Fruit fly (Drosophila melanogaster) whole organism, embryonic: ENCODE results near the gene CG14339.
A peak's percentile ranks its signal among the peaks of the same experiment; 100 is the strongest.

Experiments
- ATbp ChIP-seq: fragments of 200-800 bp; sonication (Bioruptor generic); optimal IDR thresholded peaks from 2 replicates; lab custom pipeline; 2017; ENCODE audit warnings: missing biosample characterization, mild to moderate bottlenecking, missing genetic modification characterization, missing genetic modification reagents
- Blimp-1 ChIP-seq: fragments of 200-800 bp; sonication (Bioruptor generic); optimal IDR thresholded peaks from 3 replicates; lab custom pipeline; 2018; ENCODE audit warnings: missing biosample characterization, missing genetic modification characterization, mild to moderate bottlenecking, moderate library complexity, missing genetic modification reagents
- CG11560 ChIP-seq: fragments of 200-800 bp; sonication (Bioruptor generic); IDR thresholded peaks from 3 replicates; pipeline ENCODE4 v1.3.6; 2022; ENCODE audit warnings: missing biosample characterization, missing genetic modification characterization
- CG12104 ChIP-seq: fragments of 200-800 bp; sonication (Bioruptor generic); optimal IDR thresholded peaks from 3 replicates; lab custom pipeline; 2016; ENCODE audit warnings: missing biosample characterization, missing genetic modification characterization
- CG1233 ChIP-seq: fragments of 200-800 bp; sonication (Bioruptor generic); optimal IDR thresholded peaks from 4 replicates; lab custom pipeline; 2018; ENCODE audit warnings: missing biosample characterization, mild to moderate bottlenecking, missing genetic modification characterization
- CG13424 ChIP-seq: fragments of 200-800 bp; sonication (Bioruptor generic); optimal IDR thresholded peaks from 2 replicates; lab custom pipeline; 2019; ENCODE audit warnings: missing biosample characterization, mild to moderate bottlenecking, missing genetic modification characterization, moderate library complexity
- CG15011 ChIP-seq: fragments of 200-800 bp; sonication (Bioruptor generic); optimal IDR thresholded peaks from 3 replicates; lab custom pipeline; 2018; ENCODE audit warnings: missing biosample characterization, mild to moderate bottlenecking, missing genetic modification characterization
- CG15269 ChIP-seq: fragments of 200-800 bp; sonication (Bioruptor generic); optimal IDR thresholded peaks from 2 replicates; lab custom pipeline; 2018; ENCODE audit warnings: missing biosample characterization, mild to moderate bottlenecking, missing genetic modification characterization, moderate library complexity
- CG1529 ChIP-seq: fragments of 200-800 bp; sonication (Bioruptor generic); optimal IDR thresholded peaks from 3 replicates; lab custom pipeline; 2018; ENCODE audit warnings: missing biosample characterization, missing genetic modification characterization
- CG15514 ChIP-seq: fragments of 200-800 bp; sonication (Bioruptor generic); optimal IDR thresholded peaks from 3 replicates; lab custom pipeline; 2017; ENCODE audit warnings: missing biosample characterization, missing genetic modification characterization, mild to moderate bottlenecking, moderate library complexity, missing genetic modification reagents
- CG15601 ChIP-seq: fragments of 200-800 bp; sonication (Bioruptor generic); optimal IDR thresholded peaks from 3 replicates; lab custom pipeline; 2019; ENCODE audit warnings: missing biosample characterization, mild to moderate bottlenecking, missing genetic modification characterization, moderate library complexity
- CG1602 ChIP-seq: fragments of 200-800 bp; sonication (Bioruptor generic); optimal IDR thresholded peaks from 3 replicates; lab custom pipeline; 2016; ENCODE audit warnings: missing biosample characterization, missing genetic modification characterization
- CG17361 ChIP-seq: fragments of 200-800 bp; sonication (Bioruptor generic); IDR thresholded peaks from 3 replicates; pipeline ENCODE4 v1.3.6; 2022; ENCODE audit warnings: missing biosample characterization, missing genetic modification characterization
- CG2678 ChIP-seq: fragments of 200-800 bp; sonication (Bioruptor generic); optimal IDR thresholded peaks from 3 replicates; lab custom pipeline; 2019; ENCODE audit warnings: missing biosample characterization, mild to moderate bottlenecking, missing genetic modification characterization, moderate library complexity
- CG2712 ChIP-seq: fragments of 200-800 bp; optimal IDR thresholded peaks from 3 replicates; lab custom pipeline; 2019; ENCODE audit warnings: missing biosample characterization, mild to moderate bottlenecking, missing genetic modification characterization, moderate library complexity
- CG2875 ChIP-seq: fragments of 200-800 bp; sonication (Bioruptor generic); optimal IDR thresholded peaks from 2 replicates; lab custom pipeline; 2017; ENCODE audit warnings: missing biosample characterization, mild to moderate bottlenecking, missing genetic modification characterization, missing genetic modification reagents
- CG3726 ChIP-seq: fragments of 200-800 bp; sonication (Bioruptor generic); IDR thresholded peaks from 3 replicates; pipeline ENCODE4, ENCODE4 v1.3.6; 2022; ENCODE audit warnings: missing biosample characterization, missing genetic modification characterization
- CG3847 ChIP-seq: fragments of 200-800 bp; sonication (Bioruptor generic); IDR thresholded peaks from 2 replicates; pipeline ENCODE4 v1.3.6; 2022; ENCODE audit warnings: missing biosample characterization, missing genetic modification characterization
- CG4854 ChIP-seq: fragments of 200-800 bp; sonication (Bioruptor generic); optimal IDR thresholded peaks from 2 replicates; lab custom pipeline; 2016; ENCODE audit warnings: missing biosample characterization, missing genetic modification characterization, inconsistent platforms
- CG5953 ChIP-seq: fragments of 200-800 bp; sonication (Bioruptor generic); IDR thresholded peaks from 2 replicates; pipeline ENCODE4 v1.3.6; 2022; ENCODE audit warnings: missing biosample characterization, missing genetic modification characterization
- CG6683 ChIP-seq: fragments of 200-800 bp; sonication (Bioruptor generic); optimal IDR thresholded peaks from 2 replicates; lab custom pipeline; 2017; ENCODE audit warnings: missing biosample characterization, mild to moderate bottlenecking, missing genetic modification characterization, missing genetic modification reagents
- CG6854 ChIP-seq: fragments of 200-800 bp; sonication (Bioruptor generic); optimal IDR thresholded peaks from 3 replicates; lab custom pipeline; 2017; ENCODE audit warnings: missing biosample characterization, mild to moderate bottlenecking, missing genetic modification characterization
- CG7987 ChIP-seq: fragments of 200-800 bp; sonication (Bioruptor generic); optimal IDR thresholded peaks from 2 replicates; lab custom pipeline; 2018; ENCODE audit warnings: missing biosample characterization, mild to moderate bottlenecking, missing genetic modification characterization, moderate library complexity
- CG9727 ChIP-seq: fragments of 200-800 bp; sonication (Bioruptor generic); optimal IDR thresholded peaks from 3 replicates; lab custom pipeline; 2017; ENCODE audit warnings: missing biosample characterization, mild to moderate bottlenecking, missing genetic modification characterization
- D ChIP-seq, 2 experiments: fragments of 200-800 bp in 1 of 2; fragments of >200 bp in 1 of 2; sonication (Bioruptor generic) in 1 of 2; optimal IDR thresholded peaks; 2 replicates in 1 of 2; 3 replicates in 1 of 2; lab custom pipeline; 2017; ENCODE audit warnings: mild to moderate bottlenecking in 1 of 2, missing biosample characterization in 1 of 2, missing genetic modification characterization in 1 of 2, missing genetic modification reagents in 1 of 2
- Eip74EF ChIP-seq, 2 experiments: fragments of 200-800 bp in 1 of 2; fragments of >200 bp in 1 of 2; sonication (Bioruptor generic) in 1 of 2; optimal IDR thresholded peaks; 2 replicates each; lab custom pipeline; 2017 to 2019; ENCODE audit warnings: missing biosample characterization in 2 of 2, missing genetic modification characterization in 2 of 2, mild to moderate bottlenecking in 1 of 2, moderate library complexity in 1 of 2
- Fer3 ChIP-seq: fragments of 200-800 bp; sonication (Bioruptor generic); optimal IDR thresholded peaks from 2 replicates; lab custom pipeline; 2018; ENCODE audit warnings: missing biosample characterization, mild to moderate bottlenecking, missing genetic modification characterization, moderate library complexity
- Hr51 ChIP-seq, 2 experiments: fragments of 200-800 bp; sonication (Bioruptor generic); optimal IDR thresholded peaks; 2 replicates in 1 of 2; 3 replicates in 1 of 2; lab custom pipeline; 2016 to 2018; ENCODE audit warnings: missing biosample characterization in 2 of 2, missing genetic modification characterization in 2 of 2, mild to moderate bottlenecking in 1 of 2, moderate library complexity in 1 of 2
- Hr78 ChIP-seq, 2 experiments: fragments of 200-800 bp in 1 of 2; fragments of >200 bp in 1 of 2; sonication (Bioruptor generic) in 1 of 2; optimal IDR thresholded peaks; 2 replicates each; lab custom pipeline; 2017 to 2019; ENCODE audit warnings: missing biosample characterization in 2 of 2, missing genetic modification characterization in 2 of 2, mild to moderate bottlenecking in 1 of 2, moderate library complexity in 1 of 2
- Med ChIP-seq: fragments of 200-800 bp; sonication (Bioruptor generic); peaks from one replicate; lab custom pipeline; 2016; ENCODE audit warnings: missing biosample characterization, missing genetic modification characterization, mild to moderate bottlenecking, inconsistent platforms, moderate library complexity
- Optix ChIP-seq: fragments of 200-800 bp; sonication (Bioruptor generic); IDR thresholded peaks from 3 replicates; pipeline ENCODE4 v1.3.6; 2022; ENCODE audit warnings: missing biosample characterization, missing genetic modification characterization
- Rfx ChIP-seq: fragments of 200-800 bp; sonication (Bioruptor generic); IDR thresholded peaks from 2 replicates; pipeline ENCODE4 v1.3.6; 2022; ENCODE audit warnings: missing biosample characterization, missing genetic modification characterization
- Sox100B ChIP-seq: fragments of 200-800 bp; sonication (Bioruptor generic); optimal IDR thresholded peaks from 3 replicates; lab custom pipeline; 2018; ENCODE audit warnings: missing biosample characterization, mild to moderate bottlenecking, missing genetic modification characterization
- Trl ChIP-seq, 3 experiments: fragments of >200 bp in 2 of 3; fragments of 200-800 bp in 1 of 3; sonication (Bioruptor generic) in 1 of 3; optimal IDR thresholded peaks; 2 replicates in 1 of 3; 3 replicates in 2 of 3; lab custom pipeline; 2016 to 2017; ENCODE audit warnings: missing biosample characterization in 1 of 3, missing genetic modification characterization in 1 of 3
- Vsx1 ChIP-seq: fragments of 200-800 bp; sonication (Bioruptor generic); optimal IDR thresholded peaks from 2 replicates; lab custom pipeline; 2017; ENCODE audit warnings: missing biosample characterization, mild to moderate bottlenecking, missing genetic modification characterization, missing genetic modification reagents
- dmrt99B ChIP-seq: fragments of 200-800 bp; sonication (Bioruptor generic); optimal IDR thresholded peaks from 2 replicates; lab custom pipeline; 2018; ENCODE audit warnings: missing biosample characterization, mild to moderate bottlenecking, missing genetic modification characterization, moderate library complexity
- fd64A ChIP-seq: fragments of 200-800 bp; sonication (Bioruptor generic); optimal IDR thresholded peaks from 3 replicates; lab custom pipeline; 2018; ENCODE audit warnings: missing biosample characterization, mild to moderate bottlenecking, missing genetic modification characterization
- fru ChIP-seq: fragments of >200 bp; optimal IDR thresholded peaks from 2 replicates; lab custom pipeline; 2017
- gem ChIP-seq: fragments of 200-800 bp; sonication (Bioruptor generic); optimal IDR thresholded peaks from 2 replicates; lab custom pipeline; 2019; ENCODE audit warnings: missing biosample characterization, mild to moderate bottlenecking, missing genetic modification characterization, moderate library complexity
- jigr1 ChIP-seq: fragments of 200-800 bp; sonication (Bioruptor generic); IDR thresholded peaks from 3 replicates; pipeline ENCODE4 v1.3.6; 2022; ENCODE audit warnings: missing biosample characterization, missing genetic modification characterization
- lbe ChIP-seq: fragments of 200-800 bp; sonication (Bioruptor generic); optimal IDR thresholded peaks from 2 replicates; lab custom pipeline; 2016; ENCODE audit warnings: missing biosample characterization, mild to moderate bottlenecking, missing genetic modification characterization
- nau ChIP-seq: fragments of 200-800 bp; sonication (Bioruptor generic); optimal IDR thresholded peaks from 3 replicates; lab custom pipeline; 2017; ENCODE audit warnings: missing biosample characterization, mild to moderate bottlenecking, missing genetic modification characterization, missing genetic modification reagents
- nerfin-1 ChIP-seq: fragments of 200-800 bp; sonication (Bioruptor generic); optimal IDR thresholded peaks from 3 replicates; lab custom pipeline; 2019; ENCODE audit warnings: missing biosample characterization, mild to moderate bottlenecking, missing genetic modification characterization, moderate library complexity
- otp ChIP-seq: fragments of 200-800 bp; sonication (Bioruptor generic); IDR thresholded peaks from 3 replicates; pipeline ENCODE4, ENCODE4 v1.3.6; 2022; ENCODE audit warnings: missing biosample characterization, missing genetic modification characterization
- sc ChIP-seq, 3 experiments: fragments of >200 bp in 2 of 3; fragments of 200-800 bp in 1 of 3; sonication (Bioruptor generic) in 1 of 3; optimal IDR thresholded peaks; 2 replicates in 2 of 3; 3 replicates in 1 of 3; lab custom pipeline; 2017; ENCODE audit warnings: mild to moderate bottlenecking in 1 of 3, missing biosample characterization in 1 of 3, missing genetic modification characterization in 1 of 3, missing genetic modification reagents in 1 of 3
- sd ChIP-seq: fragments of 200-800 bp; sonication (Bioruptor generic); optimal IDR thresholded peaks from 3 replicates; lab custom pipeline; 2018; ENCODE audit warnings: missing biosample characterization, mild to moderate bottlenecking, missing genetic modification characterization, moderate library complexity
- sens ChIP-seq: fragments of 200-800 bp; sonication (Bioruptor generic); peaks from one replicate; lab custom pipeline; 2016; ENCODE audit warnings: missing biosample characterization, missing genetic modification characterization

The CG14339 gene

DNA sequence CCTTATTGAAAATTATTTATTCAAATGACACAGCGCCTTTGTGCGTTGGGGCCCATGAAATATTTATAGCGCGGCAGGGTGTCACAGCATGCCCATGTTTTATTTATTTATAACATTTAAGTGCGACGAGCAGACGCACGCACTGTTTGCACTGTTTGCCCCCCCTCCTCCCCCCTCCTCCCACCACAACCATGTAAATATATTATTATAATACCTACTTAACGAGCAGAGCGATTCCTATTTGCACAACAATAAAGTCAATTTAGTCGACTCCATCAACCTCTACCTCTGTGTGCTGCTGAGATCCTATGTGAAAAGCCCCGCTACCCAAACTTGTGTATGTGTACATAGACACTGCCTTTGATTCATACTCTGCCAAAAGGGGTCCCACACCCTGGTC is 13.6 kb upstream of the CG14339 start (continued):
- peak; percentile 87 for TF ChIP-seq ATbp
- TF ChIP-seq CG4854 (GFP tag; lab: Kevin White, UChicago): no peak
- TF ChIP-seq CG5953 (GFP tag; lab: Robert Waterston, UW): peak; percentile 60; the same call in 1 of the 2 replicates
- peak; percentile 50 for TF ChIP-seq Blimp-1
- TF ChIP-seq CG15011 (GFP tag; lab: Kevin White, UChicago): peak; percentile 23
- peak; percentile 72; the same call in 2 of the 3 replicates for TF ChIP-seq otp (GFP tag; lab: Robert Waterston, UW)
- TF ChIP-seq fru (lab: Kevin White, UChicago): no peak
- peak; percentile 70 for TF ChIP-seq CG2875 (GFP tag; lab: Kevin White, UChicago)
- 0 out of 2 replicates have a peak, but pooled peaks have one; percentile 16 for TF ChIP-seq Rfx (GFP tag; lab: Robert Waterston, UW)
- peak; percentile 25 for TF ChIP-seq CG6683
- TF ChIP-seq Sox100B (GFP tag; lab: Kevin White, UChicago): peak; percentile 21
- peak; percentile 59 for TF ChIP-seq gem (tag; lab: Kevin White, UChicago)
- peak; percentile 12 for TF ChIP-seq CG1233 (GFP tag; lab: Kevin White, UChicago)
- no peak for TF ChIP-seq lbe (GFP tag; lab: Kevin White, UChicago)
- TF ChIP-seq jigr1 (GFP tag; lab: Robert Waterston, UW): no peak
- TF ChIP-seq CG12104 (GFP tag; lab: Kevin White, UChicago): no peak
- no peak for TF ChIP-seq Trl (optimal IDR thresholded peaks at IDR 0.05; lab: Kevin White, UChicago)
- TF ChIP-seq Trl (GFP tag; optimal IDR thresholded peaks at IDR 0.05; lab: Kevin White, UChicago): no peak
- peak; percentile 9 for TF ChIP-seq CG15601
- TF ChIP-seq Optix (GFP tag; lab: Robert Waterston, UW): 0 out of 3 replicates have a peak, but pooled peaks have one; percentile 6
- peak; percentile 16 for TF ChIP-seq CG9727 (GFP tag; lab: Kevin White, UChicago)
- TF ChIP-seq CG2678 (tag; lab: Kevin White, UChicago): peak; percentile 52
- TF ChIP-seq dmrt99B (tag; lab: Kevin White, UChicago): peak; percentile 35
- peak in 1 of 2 experiments; percentile 68 for TF ChIP-seq Hr78 (GFP tag; optimal IDR thresholded peaks at IDR 0.05; lab: Kevin White, UChicago)
- peak; percentile 44 for TF ChIP-seq sens
- peak; percentile 19 for TF ChIP-seq CG15514 (GFP tag; lab: Kevin White, UChicago)
- peak; percentile 49 for TF ChIP-seq Vsx1 (GFP tag; lab: Kevin White, UChicago)
- peak; percentile 5 for TF ChIP-seq sd (tag; lab: Kevin White, UChicago)
- peak; percentile 13 for TF ChIP-seq CG15269 (tag; lab: Kevin White, UChicago)
- TF ChIP-seq CG2712: no peak
- TF ChIP-seq CG3847 (GFP tag; lab: Robert Waterston, UW): 0 out of 2 replicates have a peak, but pooled peaks have one; percentile 24
- TF ChIP-seq CG6854 (GFP tag; lab: Kevin White, UChicago): peak; percentile 22
- TF ChIP-seq Fer3 (tag; lab: Kevin White, UChicago): peak; percentile 27
- no peak for TF ChIP-seq CG1602 (GFP tag; lab: Kevin White, UChicago)
- peak; percentile 40 for TF ChIP-seq nau (GFP tag; lab: Kevin White, UChicago)
- TF ChIP-seq CG3726 (GFP tag; lab: Robert Waterston, UW): 0 out of 3 replicates have a peak, but pooled peaks have one; percentile 31
- peak in 1 of 2 experiments; percentile 1 for TF ChIP-seq Hr51 (GFP tag; optimal IDR thresholded peaks at IDR 0.05; lab: Kevin White, UChicago)
- no peak for TF ChIP-seq CG11560 (tag; lab: Robert Waterston, UW)
- TF ChIP-seq Med (GFP tag; lab: Kevin White, UChicago): peak; percentile 68
- TF ChIP-seq fd64A: peak; percentile 54
- peak; percentile 20 for TF ChIP-seq CG13424 (tag; lab: Kevin White, UChicago)
- TF ChIP-seq Eip74EF (GFP tag; optimal IDR thresholded peaks at IDR 0.05; lab: Kevin White, UChicago): peak in 1 of 2 experiments; percentile 4
- TF ChIP-seq nerfin-1 (tag; lab: Kevin White, UChicago): no peak
- TF ChIP-seq CG7987: peak; percentile 58
- TF ChIP-seq sc (optimal IDR thresholded peaks at IDR 0.05; lab: Kevin White, UChicago): no peak
- peak; percentile 50 for TF ChIP-seq sc (GFP tag; optimal IDR thresholded peaks at IDR 0.05; lab: Kevin White, UChicago)
- TF ChIP-seq CG1529 (GFP tag; lab: Kevin White, UChicago): peak; percentile 33
- TF ChIP-seq CG17361: 0 out of 3 replicates have a peak, but pooled peaks have one; percentile 11
- TF ChIP-seq D (optimal IDR thresholded peaks at IDR 0.05; lab: Kevin White, UChicago): no peak
- peak; percentile 33 for TF ChIP-seq D (GFP tag; optimal IDR thresholded peaks at IDR 0.05; lab: Kevin White, UChicago)
